Fruit fly (Drosophila melanogaster): Measurements from ENCODE around the gene Spn.
A peak's percentile ranks its signal among the peaks of the same experiment; 100 is the strongest.

Spn gene

DNA sequence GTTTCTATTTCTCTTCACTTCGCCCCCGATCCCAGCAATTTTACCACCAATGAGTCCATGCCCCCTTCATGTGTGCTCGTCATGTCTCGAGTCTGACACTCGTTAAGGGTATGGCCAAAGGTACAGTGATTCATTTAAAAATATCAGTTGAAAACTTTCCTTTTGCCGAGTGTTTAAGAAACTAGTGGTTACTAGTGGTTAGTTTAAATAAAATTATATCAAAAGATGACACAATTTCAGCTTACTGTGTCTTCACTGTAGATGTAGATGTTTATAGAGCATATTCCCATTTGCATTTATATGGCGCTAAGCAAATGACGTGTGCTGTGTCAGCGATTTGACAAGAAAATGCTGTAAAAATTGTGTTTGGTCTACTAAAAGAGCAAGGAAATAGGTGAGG is 21.7 kb downstream of the Spn start (continued):
- peak; percentile 28 for TF ChIP-seq ssp (GFP tag; IDR thresholded peaks at IDR 0.05)
- no peak for TF ChIP-seq nau (GFP tag; optimal IDR thresholded peaks at IDR 0.05)
- no peak for TF ChIP-seq CG15514 (GFP tag; optimal IDR thresholded peaks at IDR 0.05)
- peak; percentile 25; the same call in 1 of the 2 replicates for TF ChIP-seq klu (GFP tag; IDR thresholded peaks at IDR 0.05)
- TF ChIP-seq CG13123 (GFP tag; optimal IDR thresholded peaks at IDR 0.05): no peak
- no peak for TF ChIP-seq zfh2 (GFP tag; optimal IDR thresholded peaks at IDR 0.05)
- 0 out of 2 replicates have a peak, but pooled peaks have one; percentile 21 for TF ChIP-seq CG11085 (GFP tag; IDR thresholded peaks at IDR 0.05)
- TF ChIP-seq H2.0 (GFP tag; IDR thresholded peaks at IDR 0.05): peak; percentile 70
- no peak for TF ChIP-seq eyg (GFP tag; optimal IDR thresholded peaks at IDR 0.05)
- TF ChIP-seq Pdp1 (GFP tag; optimal IDR thresholded peaks at IDR 0.05): peak; percentile 2 to 29
- no peak for TF ChIP-seq CG31441 (GFP tag; IDR thresholded peaks at IDR 0.05)
- peak; percentile 43; the same call in 2 of the 4 replicates for TF ChIP-seq Gug (GFP tag; IDR thresholded peaks at IDR 0.05)
- peak; percentile 81 for TF ChIP-seq sisA (GFP tag; IDR thresholded peaks at IDR 0.05)
- TF ChIP-seq disco-r (GFP tag; optimal IDR thresholded peaks at IDR 0.05): no peak
- TF ChIP-seq ftz-f1 (GFP tag; optimal IDR thresholded peaks at IDR 0.05): no peak
- no peak for TF ChIP-seq pfk (GFP tag; optimal IDR thresholded peaks at IDR 0.05)
- no peak for TF ChIP-seq CG10147 (GFP tag; optimal IDR thresholded peaks at IDR 0.05)
- TF ChIP-seq MESR4 (GFP tag; optimal IDR thresholded peaks at IDR 0.05): no peak
- TF ChIP-seq PHDP (tag; optimal IDR thresholded peaks at IDR 0.05): no peak
- peak; percentile 15 for TF ChIP-seq CG17829 (tag; optimal IDR thresholded peaks at IDR 0.05)
- TF ChIP-seq jigr1 (GFP tag; IDR thresholded peaks at IDR 0.05): peak; percentile 44; the same call in 1 of the 3 replicates
- no peak for TF ChIP-seq sens-2 (GFP tag; IDR thresholded peaks at IDR 0.05)
- no peak for TF ChIP-seq CG6654 (GFP tag; optimal IDR thresholded peaks at IDR 0.05)
- TF ChIP-seq zf30C (GFP tag; optimal IDR thresholded peaks at IDR 0.05): no peak
- TF ChIP-seq lov (optimal IDR thresholded peaks at IDR 0.05): no peak
- peak; percentile 57; the same call in 2 of the 3 replicates for TF ChIP-seq lov (GFP tag; IDR thresholded peaks at IDR 0.05)
- TF ChIP-seq nerfin-1 (tag; optimal IDR thresholded peaks at IDR 0.05): no peak
- TF ChIP-seq hth (optimal IDR thresholded peaks at IDR 0.05): no peak
- TF ChIP-seq tin (GFP tag; optimal IDR thresholded peaks at IDR 0.05): no peak
- no peak for TF ChIP-seq CG9437 (GFP tag; optimal IDR thresholded peaks at IDR 0.05)
- TF ChIP-seq unc-4 (GFP tag; IDR thresholded peaks at IDR 0.05; ENCODE audit: partially characterized antibody): no peak
- TF ChIP-seq CG7963 (GFP tag; IDR thresholded peaks at IDR 0.05; ENCODE audit: partially characterized antibody): no peak
- peak; percentile 9 for TF ChIP-seq CG10979 (tag; optimal IDR thresholded peaks at IDR 0.05)
- TF ChIP-seq p53 (GFP tag; optimal IDR thresholded peaks at IDR 0.05): no peak
- no peak for TF ChIP-seq aop (GFP tag; IDR thresholded peaks at IDR 0.05)
- TF ChIP-seq nerfin-2 (GFP tag; IDR thresholded peaks at IDR 0.05; ENCODE audit: partially characterized antibody): no peak
- no peak for TF ChIP-seq CG18619 (GFP tag; optimal IDR thresholded peaks at IDR 0.05)
- no peak for TF ChIP-seq yki (optimal IDR thresholded peaks at IDR 0.05)
- no peak for TF ChIP-seq exex (tag; optimal IDR thresholded peaks at IDR 0.05)
- no peak for TF ChIP-seq D19B (GFP tag; optimal IDR thresholded peaks at IDR 0.05)
- TF ChIP-seq CG2120 (GFP tag; optimal IDR thresholded peaks at IDR 0.05): no peak
- TF ChIP-seq vvl (GFP tag; IDR thresholded peaks at IDR 0.05): peak; percentile 82
- no peak for TF ChIP-seq CG6813 (GFP tag; optimal IDR thresholded peaks at IDR 0.05)
- TF ChIP-seq CG7372 (GFP tag; IDR thresholded peaks at IDR 0.05): no peak; the same call in 1 of the 2 replicates
- no peak for TF ChIP-seq chif (GFP tag; optimal IDR thresholded peaks at IDR 0.05)
- TF ChIP-seq corto (GFP tag; optimal IDR thresholded peaks at IDR 0.05): no peak
- no peak for TF ChIP-seq Hmr (GFP tag; optimal IDR thresholded peaks at IDR 0.05)
- TF ChIP-seq sug (tag; optimal IDR thresholded peaks at IDR 0.05): no peak
- no peak for TF ChIP-seq Ssrp (tag; optimal IDR thresholded peaks at IDR 0.05)
- no peak for TF ChIP-seq sima (GFP tag; optimal IDR thresholded peaks at IDR 0.05)
- no peak for TF ChIP-seq tna (GFP tag; IDR thresholded peaks at IDR 0.05; ENCODE audit: partially characterized antibody)
- no peak for TF ChIP-seq CG9727 (GFP tag; optimal IDR thresholded peaks at IDR 0.05)
